Fruit fly (Drosophila melanogaster) whole organism, embryonic: ENCODE results near the gene CG42538.
A peak's percentile ranks its signal among the peaks of the same experiment; 100 is the strongest.

ENCODE experiments used
- Atf6 ChIP-seq: fragments of 200-800 bp; sonication (Bioruptor generic); IDR thresholded peaks from 2 replicates; pipeline ENCODE4 v1.3.6; 2022; ENCODE audit warnings: missing biosample characterization, missing genetic modification characterization
- B-H1 ChIP-seq: fragments of 200-800 bp; sonication (Bioruptor generic); IDR thresholded peaks from 3 replicates; pipeline ENCODE4 v1.3.6; 2022; ENCODE audit warnings: missing biosample characterization, missing genetic modification characterization
- Bdp1 ChIP-seq: fragments of 200-800 bp; sonication (Bioruptor generic); optimal IDR thresholded peaks from 3 replicates; lab custom pipeline; 2016; ENCODE audit warnings: missing biosample characterization, missing genetic modification characterization
- Bteb2 ChIP-seq: fragments of 200-800 bp; sonication (Bioruptor generic); optimal IDR thresholded peaks from 2 replicates; lab custom pipeline; 2016; ENCODE audit warnings: missing biosample characterization, missing genetic modification characterization
- CG12071 ChIP-seq: fragments of 200-800 bp; sonication (Bioruptor generic); optimal IDR thresholded peaks from 3 replicates; lab custom pipeline; 2018; ENCODE audit warnings: missing biosample characterization, mild to moderate bottlenecking, missing genetic modification characterization
- CG12155 ChIP-seq: fragments of 200-800 bp; sonication (Bioruptor generic); optimal IDR thresholded peaks from 3 replicates; lab custom pipeline; 2016; ENCODE audit warnings: missing biosample characterization, missing genetic modification characterization
- CG12299 ChIP-seq: fragments of 200-800 bp; sonication (Bioruptor generic); optimal IDR thresholded peaks from 2 replicates; lab custom pipeline; 2018; ENCODE audit warnings: missing biosample characterization, mild to moderate bottlenecking, missing genetic modification characterization
- CG12769 ChIP-seq: fragments of 200-800 bp; sonication (Bioruptor generic); optimal IDR thresholded peaks from 2 replicates; lab custom pipeline; 2019; ENCODE audit warnings: missing biosample characterization, mild to moderate bottlenecking, missing genetic modification characterization, moderate library complexity
- CG13424 ChIP-seq: fragments of 200-800 bp; sonication (Bioruptor generic); optimal IDR thresholded peaks from 2 replicates; lab custom pipeline; 2019; ENCODE audit warnings: missing biosample characterization, mild to moderate bottlenecking, missing genetic modification characterization, moderate library complexity
- CG13894 ChIP-seq: fragments of 200-800 bp; sonication (Bioruptor generic); optimal IDR thresholded peaks from 3 replicates; lab custom pipeline; 2018; ENCODE audit warnings: missing biosample characterization, mild to moderate bottlenecking, missing genetic modification characterization, moderate library complexity
- CG17328 ChIP-seq: fragments of 200-800 bp; sonication (Bioruptor generic); IDR thresholded peaks from 2 replicates; pipeline ENCODE4 v1.3.6; 2022; ENCODE audit warnings: missing biosample characterization, missing genetic modification characterization
- CG17385 ChIP-seq: fragments of 200-800 bp; sonication (Bioruptor generic); optimal IDR thresholded peaks from 3 replicates; lab custom pipeline; 2018; ENCODE audit warnings: missing biosample characterization, mild to moderate bottlenecking, missing genetic modification characterization
- CG30431 ChIP-seq: fragments of 200-800 bp; sonication (Bioruptor generic); optimal IDR thresholded peaks from 2 replicates; lab custom pipeline; 2017; ENCODE audit warnings: missing biosample characterization, missing genetic modification characterization
- CG32772 ChIP-seq: fragments of 200-800 bp; sonication (Bioruptor generic); IDR thresholded peaks from 2 replicates; pipeline ENCODE4 v1.3.6; 2022; ENCODE audit warnings: missing biosample characterization, missing genetic modification characterization
- CG3847 ChIP-seq: fragments of 200-800 bp; sonication (Bioruptor generic); IDR thresholded peaks from 2 replicates; pipeline ENCODE4 v1.3.6; 2022; ENCODE audit warnings: missing biosample characterization, missing genetic modification characterization
- CG7357 ChIP-seq: fragments of 200-800 bp; sonication (Bioruptor generic); IDR thresholded peaks from 3 replicates; pipeline ENCODE4 v1.3.6; 2022; ENCODE audit warnings: missing biosample characterization, missing genetic modification characterization
- CG7372 ChIP-seq: fragments of 200-800 bp; sonication (Bioruptor generic); IDR thresholded peaks from 2 replicates; pipeline ENCODE4 v1.3.6; 2022; ENCODE audit warnings: missing biosample characterization, missing genetic modification characterization
- CG7786 ChIP-seq: fragments of 200-800 bp; sonication (Bioruptor generic); optimal IDR thresholded peaks from 2 replicates; lab custom pipeline; 2016; ENCODE audit warnings: missing biosample characterization, missing genetic modification characterization
- CG7963 ChIP-seq: fragments of 200-800 bp; sonication (Bioruptor generic); IDR thresholded peaks from 3 replicates; pipeline ENCODE4 v1.3.6; 2022; ENCODE audit warnings: missing biosample characterization, missing genetic modification characterization; ENCODE audit not compliant: partially characterized antibody
- CG8765 ChIP-seq: fragments of 200-800 bp; sonication (Bioruptor generic); IDR thresholded peaks from 2 replicates; pipeline ENCODE4 v1.3.6; 2022; ENCODE audit warnings: missing biosample characterization, missing genetic modification characterization
- CG9817 ChIP-seq: fragments of 200-800 bp; sonication (Bioruptor generic); optimal IDR thresholded peaks from 2 replicates; lab custom pipeline; 2018; ENCODE audit warnings: missing biosample characterization, mild to moderate bottlenecking, missing genetic modification characterization, moderate library complexity
- CG9932 ChIP-seq: fragments of 200-800 bp; sonication (Bioruptor generic); IDR thresholded peaks from 2 replicates; pipeline ENCODE4 v1.3.6; 2022; ENCODE audit warnings: missing biosample characterization, missing genetic modification characterization
- Dbx ChIP-seq: fragments of 200-800 bp; sonication (Bioruptor generic); IDR thresholded peaks from 3 replicates; pipeline ENCODE4 v1.3.6; 2022; ENCODE audit warnings: missing biosample characterization, missing genetic modification characterization
- Deaf1 ChIP-seq: fragments of 200-800 bp; optimal IDR thresholded peaks from 3 replicates; lab custom pipeline; 2019; ENCODE audit warnings: missing biosample characterization, mild to moderate bottlenecking, missing genetic modification characterization, moderate library complexity
- Dfd ChIP-seq, 2 experiments: fragments of >200 bp; optimal IDR thresholded peaks; 2 replicates each; lab custom pipeline; 2017; ENCODE audit warnings: missing biosample characterization in 2 of 2, missing genetic modification characterization in 2 of 2
- Dref ChIP-seq: fragments of 200-800 bp; sonication (Bioruptor generic); IDR thresholded peaks from 2 replicates; pipeline ENCODE4 v1.3.6; 2022; ENCODE audit warnings: missing biosample characterization, missing genetic modification characterization
- E2f2 ChIP-seq: fragments of 200-800 bp; sonication (Bioruptor generic); IDR thresholded peaks from 2 replicates; pipeline ENCODE4 v1.3.6; 2022; ENCODE audit warnings: missing biosample characterization, missing genetic modification characterization
- Fer2 ChIP-seq: fragments of 200-800 bp; sonication (Bioruptor generic); optimal IDR thresholded peaks from 2 replicates; lab custom pipeline; 2018; ENCODE audit warnings: missing biosample characterization, mild to moderate bottlenecking, missing genetic modification characterization, moderate library complexity
- H15 ChIP-seq: fragments of 200-800 bp; sonication (Bioruptor generic); IDR thresholded peaks from 3 replicates; pipeline ENCODE4 v1.3.6; 2022; ENCODE audit warnings: missing biosample characterization, missing genetic modification characterization
- HmgD ChIP-seq: fragments of 200-800 bp; sonication (Bioruptor generic); optimal IDR thresholded peaks from 3 replicates; lab custom pipeline; 2016; ENCODE audit warnings: missing biosample characterization, missing genetic modification characterization
- Hsf ChIP-seq: fragments of 200-800 bp; sonication (Bioruptor generic); optimal IDR thresholded peaks from 3 replicates; lab custom pipeline; 2016; ENCODE audit warnings: missing biosample characterization, missing genetic modification characterization
- Mes4 ChIP-seq: fragments of 200-800 bp; sonication (Bioruptor generic); optimal IDR thresholded peaks from 2 replicates; lab custom pipeline; 2016; ENCODE audit warnings: missing biosample characterization, missing genetic modification characterization
- Nf-YC ChIP-seq: fragments of 200-800 bp; optimal IDR thresholded peaks from 3 replicates; lab custom pipeline; 2019; ENCODE audit warnings: missing biosample characterization, mild to moderate bottlenecking, missing genetic modification characterization, moderate library complexity
- NfI ChIP-seq: fragments of 200-800 bp; sonication (Bioruptor generic); optimal IDR thresholded peaks from 3 replicates; lab custom pipeline; 2018; ENCODE audit warnings: missing biosample characterization, mild to moderate bottlenecking, missing genetic modification characterization, moderate library complexity
- Trl ChIP-seq, 3 experiments: fragments of >200 bp in 2 of 3; fragments of 200-800 bp in 1 of 3; sonication (Bioruptor generic) in 1 of 3; optimal IDR thresholded peaks; 2 replicates in 1 of 3; 3 replicates in 2 of 3; lab custom pipeline; 2016 to 2017; ENCODE audit warnings: missing biosample characterization in 1 of 3, missing genetic modification characterization in 1 of 3
- al ChIP-seq: fragments of 200-800 bp; sonication (Bioruptor generic); IDR thresholded peaks from 2 replicates; pipeline ENCODE4 v1.3.6; 2022; ENCODE audit warnings: missing biosample characterization, missing genetic modification characterization
- bcd ChIP-seq: fragments of 200-800 bp; sonication (Bioruptor generic); optimal IDR thresholded peaks from 2 replicates; lab custom pipeline; 2017; ENCODE audit warnings: missing biosample characterization, mild to moderate bottlenecking, missing genetic modification characterization
- chinmo ChIP-seq: fragments of 200-800 bp; sonication (Bioruptor generic); IDR thresholded peaks from 4 replicates; pipeline ENCODE4 v1.3.6; 2022; ENCODE audit warnings: missing biosample characterization, missing genetic modification characterization; ENCODE audit not compliant: partially characterized antibody
- ci ChIP-seq: fragments of 200-800 bp; sonication (Bioruptor generic); IDR thresholded peaks from 3 replicates; pipeline ENCODE4 v1.3.6; 2022; ENCODE audit warnings: missing biosample characterization, missing genetic modification characterization
- cwo ChIP-seq: fragments of 200-800 bp; sonication (Bioruptor generic); optimal IDR thresholded peaks from 3 replicates; lab custom pipeline; 2017; ENCODE audit warnings: missing biosample characterization, missing genetic modification characterization, mild to moderate bottlenecking, moderate library complexity, missing genetic modification reagents
- dysf ChIP-seq: fragments of 200-800 bp; sonication (Bioruptor generic); IDR thresholded peaks from 3 replicates; pipeline ENCODE4 v1.3.6; 2022; ENCODE audit warnings: missing biosample characterization, missing genetic modification characterization
- eyg ChIP-seq: fragments of 200-800 bp; sonication (Bioruptor generic); optimal IDR thresholded peaks from 3 replicates; lab custom pipeline; 2016; ENCODE audit warnings: missing biosample characterization, missing genetic modification characterization
- fu2 ChIP-seq: fragments of 200-800 bp; sonication (Bioruptor generic); optimal IDR thresholded peaks from 2 replicates; lab custom pipeline; 2016; ENCODE audit warnings: missing biosample characterization, missing genetic modification characterization
- ind ChIP-seq: fragments of 200-800 bp; sonication (Bioruptor generic); optimal IDR thresholded peaks from 3 replicates; lab custom pipeline; 2016; ENCODE audit warnings: missing biosample characterization, missing genetic modification characterization
- kah ChIP-seq: fragments of 200-800 bp; sonication (Bioruptor generic); optimal IDR thresholded peaks from 2 replicates; lab custom pipeline; 2018; ENCODE audit warnings: missing biosample characterization, mild to moderate bottlenecking, missing genetic modification characterization
- nom ChIP-seq: fragments of 200-800 bp; sonication (Bioruptor generic); optimal IDR thresholded peaks from 2 replicates; lab custom pipeline; 2017; ENCODE audit warnings: missing biosample characterization, missing genetic modification characterization, mild to moderate bottlenecking, moderate library complexity, missing genetic modification reagents
- rib ChIP-seq: fragments of 200-800 bp; sonication (Bioruptor generic); IDR thresholded peaks from 2 replicates; pipeline ENCODE4 v1.3.6; 2022; ENCODE audit warnings: missing biosample characterization, missing genetic modification characterization
- tna ChIP-seq: fragments of 200-800 bp; sonication (Bioruptor generic); IDR thresholded peaks from 2 replicates; pipeline ENCODE4 v1.3.6; 2022; ENCODE audit warnings: missing biosample characterization, missing genetic modification characterization; ENCODE audit not compliant: partially characterized antibody
- tx ChIP-seq: fragments of 200-800 bp; sonication (Bioruptor generic); optimal IDR thresholded peaks from 2 replicates; lab custom pipeline; 2016; ENCODE audit warnings: missing biosample characterization, missing genetic modification characterization
- vnd ChIP-seq: fragments of 200-800 bp; sonication (Bioruptor generic); IDR thresholded peaks from 3 replicates; pipeline ENCODE4 v1.3.6; 2022; ENCODE audit warnings: missing biosample characterization, missing genetic modification characterization; ENCODE audit not compliant: partially characterized antibody

CG42538 gene

dm6 chr3L:16048086-16048485 lies 13.8 kb downstream of the CG42538 start (continued):
- TF ChIP-seq CG13894 = peak; percentile 68
- TF ChIP-seq CG12769 = peak; percentile 72
- TF ChIP-seq CG13424 (tag; lab: Kevin White, UChicago) = peak; percentile 60
- 0 out of 3 replicates have a peak, but pooled peaks have one; percentile 40 for TF ChIP-seq Dbx
- TF ChIP-seq CG17385 (GFP tag; lab: Kevin White, UChicago) = peak; percentile 20
- TF ChIP-seq H15 (GFP tag; lab: Robert Waterston, UW) = no peak
- peak; percentile 20 for TF ChIP-seq CG30431 (GFP tag; lab: Kevin White, UChicago)
- peak; percentile 21; the same call in 1 of the 2 replicates for TF ChIP-seq CG17328 (GFP tag; lab: Robert Waterston, UW)
- TF ChIP-seq chinmo (GFP tag; lab: Robert Waterston, UW) = no peak
- TF ChIP-seq CG32772 = no peak
- TF ChIP-seq Fer2 (tag; lab: Kevin White, UChicago) = no peak
- peak; percentile 59 for TF ChIP-seq NfI (GFP tag; lab: Kevin White, UChicago)
- TF ChIP-seq bcd (GFP tag; lab: Kevin White, UChicago) = peak; percentile 48
- TF ChIP-seq HmgD (GFP tag; lab: Kevin White, UChicago) = peak; percentile 7
- peak; percentile 52 for TF ChIP-seq Bteb2 (GFP tag; lab: Kevin White, UChicago)
- TF ChIP-seq CG12155 (GFP tag; lab: Kevin White, UChicago) = peak; percentile 35
- no peak for TF ChIP-seq Dfd (GFP tag; optimal IDR thresholded peaks at IDR 0.05; lab: Kevin White, UChicago)
- TF ChIP-seq nom = peak; percentile 61
- peak; percentile 36; the same call in 1 of the 2 replicates for TF ChIP-seq E2f2
- TF ChIP-seq vnd (GFP tag; lab: Robert Waterston, UW) = no peak
- TF ChIP-seq CG12071 (GFP tag; lab: Kevin White, UChicago) = peak; percentile 23
- TF ChIP-seq Hsf = peak; percentile 32
- peak; percentile 74 for TF ChIP-seq CG9932 (GFP tag; lab: Robert Waterston, UW)
- TF ChIP-seq Deaf1 = peak; percentile 4
- TF ChIP-seq Mes4 (GFP tag; lab: Kevin White, UChicago) = peak; percentile 35
- TF ChIP-seq al = peak; percentile 56; the same call in 1 of the 2 replicates
- TF ChIP-seq CG7786 (GFP tag; lab: Kevin White, UChicago) = peak; percentile 66
- TF ChIP-seq tx (GFP tag; lab: Kevin White, UChicago) = peak; percentile 40
- TF ChIP-seq Nf-YC (tag; lab: Kevin White, UChicago) = peak; percentile 44
- peak; percentile 69 for TF ChIP-seq Atf6 (GFP tag; lab: Robert Waterston, UW)
- TF ChIP-seq Trl (optimal IDR thresholded peaks at IDR 0.05; lab: Kevin White, UChicago) = no peak
- peak; percentile 22 for TF ChIP-seq Trl (GFP tag; optimal IDR thresholded peaks at IDR 0.05; lab: Kevin White, UChicago)
- TF ChIP-seq CG8765 = no peak
- no peak for TF ChIP-seq rib (GFP tag; lab: Robert Waterston, UW)
- peak; percentile 34; the same call in 1 of the 3 replicates for TF ChIP-seq CG7357 (GFP tag; lab: Robert Waterston, UW)
- TF ChIP-seq Dref (GFP tag; lab: Robert Waterston, UW) = no peak
- peak; percentile 83 for TF ChIP-seq dysf (GFP tag; lab: Robert Waterston, UW)
- peak; percentile 19; the same call in 1 of the 3 replicates for TF ChIP-seq B-H1 (GFP tag; lab: Robert Waterston, UW)
- 0 out of 2 replicates have a peak, but pooled peaks have one; percentile 38 for TF ChIP-seq CG7372
- peak; percentile 56 for TF ChIP-seq ind (GFP tag; lab: Kevin White, UChicago)
- no peak for TF ChIP-seq kah (GFP tag; lab: Kevin White, UChicago)
- TF ChIP-seq CG7963 = no peak
- TF ChIP-seq eyg (GFP tag; lab: Kevin White, UChicago) = peak; percentile 43
- peak; percentile 43 for TF ChIP-seq CG9817 (tag; lab: Kevin White, UChicago)
- TF ChIP-seq CG3847 (GFP tag; lab: Robert Waterston, UW) = 0 out of 2 replicates have a peak, but pooled peaks have one; percentile 45
- TF ChIP-seq ci (GFP tag; lab: Robert Waterston, UW) = 0 out of 3 replicates have a peak, but pooled peaks have one; percentile 57
- peak; percentile 18 for TF ChIP-seq cwo
- TF ChIP-seq fu2 = peak; percentile 18
- TF ChIP-seq Bdp1 = peak; percentile 4
- no peak for TF ChIP-seq tna
- TF ChIP-seq CG12299 (tag; lab: Kevin White, UChicago) = peak; percentile 28
